Worm (Caenorhabditis elegans) whole organism, L3 larva: ENCODE data around the gene K09B11.4.
A peak's percentile ranks its signal among the peaks of the same experiment; 100 is the strongest.

Experiments used
- ceh-82 ChIP-seq: fragments of 150-350 bp; optimal IDR thresholded peaks from 2 replicates; lab custom pipeline; 2014; ENCODE audit warnings: missing biosample characterization, missing genetic modification characterization
- elt-2 ChIP-seq: sonication (generic microtip); optimal IDR thresholded peaks from 2 replicates; lab custom pipeline; 2016; ENCODE audit warnings: missing genetic modification reagents, mild to moderate bottlenecking, missing genetic modification characterization, missing compliant biosample characterization
- elt-3 ChIP-seq, 3 experiments: fragments of 150-350 bp in 1 of 3; sonication (generic microtip) in 2 of 3; optimal IDR thresholded peaks; 2 replicates in 2 of 3; 4 replicates in 1 of 3; lab custom pipeline; 2014 to 2017; ENCODE audit warnings: missing biosample characterization in 3 of 3, missing genetic modification characterization in 3 of 3
- fkh-10 ChIP-seq: sonication (generic microtip); optimal IDR thresholded peaks from 2 replicates; lab custom pipeline; 2017; ENCODE audit warnings: missing biosample characterization, missing genetic modification reagents, missing genetic modification characterization
- fos-1 ChIP-seq: fragments of 150-350 bp; optimal IDR thresholded peaks from 2 replicates; lab custom pipeline; 2014; ENCODE audit warnings: missing biosample characterization, missing genetic modification characterization
- mdl-1 ChIP-seq: fragments of 150-350 bp; optimal IDR thresholded peaks from 2 replicates; lab custom pipeline; 2014; ENCODE audit warnings: missing biosample characterization, missing genetic modification characterization
- nhr-11 ChIP-seq: fragments of 150-350 bp; optimal IDR thresholded peaks from 2 replicates; lab custom pipeline; 2014; ENCODE audit warnings: missing biosample characterization, missing genetic modification characterization

DNA sequence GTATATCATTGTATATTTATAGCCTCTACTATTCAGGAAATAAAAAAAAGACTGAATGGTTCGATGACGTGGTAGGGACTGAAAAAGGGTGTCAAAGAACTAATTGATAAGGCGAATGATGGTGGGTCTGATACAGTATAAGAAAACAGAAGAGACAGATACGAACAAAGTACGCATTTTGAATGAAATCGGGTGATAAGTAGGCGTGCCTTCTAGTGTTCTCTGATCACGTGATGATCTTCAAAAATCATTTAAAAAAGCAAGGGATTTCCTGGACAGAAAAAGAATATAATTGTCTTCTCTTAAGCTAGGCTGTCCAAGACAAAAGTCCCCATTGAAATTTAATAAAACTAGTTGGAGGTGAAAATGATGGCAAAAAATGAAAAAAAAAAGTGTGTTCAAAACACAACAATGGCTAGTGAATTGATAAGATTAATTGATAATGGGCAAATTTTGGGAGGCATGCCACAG is 36.1 kb upstream of the K09B11.4 start:
- TF ChIP-seq elt-3 (tag; optimal IDR thresholded peaks at IDR 0.05; lab: Kevin White, UChicago): peak in 1 of 3 experiments; percentile 7
- no peak for TF ChIP-seq mdl-1 (tag; lab: Kevin White, UChicago)
- no peak for TF ChIP-seq fos-1 (tag; lab: Kevin White, UChicago)
- no peak for TF ChIP-seq fkh-10 (GFP tag; lab: Kevin White, UChicago)
- TF ChIP-seq nhr-11: no peak
- no peak for TF ChIP-seq ceh-82 (tag; lab: Kevin White, UChicago)
- peak; percentile 90 for TF ChIP-seq elt-2 (tag; lab: Kevin White, UChicago)
